Worm (Caenorhabditis elegans): ENCODE results near the gene rpl-34.

Gene rpl-34

DNA sequence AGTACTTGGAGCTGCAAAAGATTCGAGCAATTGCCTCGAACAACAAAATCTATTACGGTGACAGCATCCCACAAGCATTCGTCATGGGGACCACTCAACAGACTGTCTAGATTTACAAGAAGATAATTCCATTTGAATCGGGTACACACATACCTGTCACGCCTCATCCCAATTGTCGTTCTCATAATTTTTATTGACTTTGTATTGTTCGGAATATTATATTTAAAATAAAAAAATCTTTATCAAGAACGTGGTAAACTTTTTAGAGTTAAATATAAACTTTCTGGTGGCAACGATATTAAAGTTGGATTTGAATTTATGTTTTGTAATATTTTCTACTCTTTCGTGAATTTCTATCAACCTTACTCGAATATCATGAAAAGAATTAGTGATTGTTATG is 20.4 kb downstream of the rpl-34 start, which contains the start of gene C42C1.9 (continued):
- TF ChIP-seq cebp-1 (GFP tag; IDR thresholded peaks at IDR 0.05): no peak
- no peak for TF ChIP-seq cebp-1 (tag; optimal IDR thresholded peaks at IDR 0.05)
- no peak for TF ChIP-seq ztf-25 (GFP tag; IDR thresholded peaks at IDR 0.05)

DNA sequence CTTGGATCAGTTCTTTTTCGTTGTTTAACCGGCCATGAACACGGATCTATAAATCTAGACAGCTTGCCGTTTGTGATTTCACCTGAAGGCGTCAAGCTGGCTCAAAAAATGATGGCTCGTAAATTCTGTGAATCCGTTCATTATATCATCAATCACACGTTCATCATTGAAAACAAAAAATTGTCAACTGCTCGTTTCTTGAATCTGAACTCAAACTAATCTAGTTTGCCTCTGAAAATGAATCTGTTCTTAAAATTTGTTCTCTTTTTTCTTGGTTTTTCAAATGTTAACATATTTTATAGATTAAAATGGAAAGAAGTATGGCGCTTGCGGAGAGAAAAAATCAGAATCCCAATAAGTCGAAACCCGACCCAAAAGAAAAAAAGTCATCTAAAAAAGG is 21.9 kb downstream of the rpl-34 start, which contains the start of gene C42C1.8:
Gene C42C1.8 (plus strand): TSS at position 301 of the 400 bp plus-strand sequence.
- TF ChIP-seq hrde-1 (tag; optimal IDR thresholded peaks at IDR 0.05; ENCODE audit: borderline replicate concordance): no peak
- no peak for TF ChIP-seq F39B2.1 (GFP tag; IDR thresholded peaks at IDR 0.05)
- TF ChIP-seq F57C9.4 (tag; optimal IDR thresholded peaks at IDR 0.05): no peak
- no peak for TF ChIP-seq Y53G8AR.9 (GFP tag; conservative IDR thresholded peaks at IDR 0.05)
- TF ChIP-seq nfyb-1 (GFP tag; IDR thresholded peaks at IDR 0.05): no peak
- no peak for TF ChIP-seq die-1 (tag; optimal IDR thresholded peaks at IDR 0.05)
- TF ChIP-seq ztf-22 (GFP tag; optimal IDR thresholded peaks at IDR 0.05): no peak
- no peak for TF ChIP-seq somi-1 (GFP tag; optimal IDR thresholded peaks at IDR 0.05)
- TF ChIP-seq madf-3 (GFP tag; IDR thresholded peaks at IDR 0.05): no peak
- no peak for TF ChIP-seq K12H6.12 (tag; optimal IDR thresholded peaks at IDR 0.05)
- no peak for TF ChIP-seq lin-40 (tag; optimal IDR thresholded peaks at IDR 0.05)
- no peak for TF ChIP-seq aptf-2 (GFP tag; conservative IDR thresholded peaks at IDR 0.05)
- no peak for TF ChIP-seq ztf-26 (tag; optimal IDR thresholded peaks at IDR 0.05)
- TF ChIP-seq him-1 (tag; optimal IDR thresholded peaks at IDR 0.05): no peak
- TF ChIP-seq egl-44 (GFP tag; IDR thresholded peaks at IDR 0.05): no peak

DNA sequence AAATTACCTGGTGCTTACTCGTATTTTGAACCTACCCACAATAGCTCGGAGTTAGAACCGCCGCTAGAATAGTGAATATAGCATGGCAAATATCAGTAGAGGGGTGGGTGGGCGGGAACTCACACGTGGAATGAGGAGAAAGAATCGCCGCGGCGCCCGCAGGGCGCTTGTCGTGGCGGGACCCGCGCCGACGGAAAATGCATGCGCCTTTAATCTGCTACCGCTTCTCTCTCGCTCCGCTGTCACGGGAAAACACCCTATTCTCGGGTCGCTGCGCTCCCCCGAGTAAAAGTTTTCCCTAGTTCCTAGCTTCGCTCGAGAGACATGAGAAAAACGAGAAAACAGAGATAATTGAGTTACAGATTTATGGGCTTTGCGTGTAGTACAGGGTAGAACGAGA is 26.0 kb downstream of the rpl-34 start:
- TF ChIP-seq egrh-3 (GFP tag; IDR thresholded peaks at IDR 0.05): peak; percentile 66; the same call in 1 of the 2 replicates
- TF ChIP-seq cebp-2 (GFP tag; IDR thresholded peaks at IDR 0.05): peak; percentile 74; the same call in 1 of the 2 replicates

DNA sequence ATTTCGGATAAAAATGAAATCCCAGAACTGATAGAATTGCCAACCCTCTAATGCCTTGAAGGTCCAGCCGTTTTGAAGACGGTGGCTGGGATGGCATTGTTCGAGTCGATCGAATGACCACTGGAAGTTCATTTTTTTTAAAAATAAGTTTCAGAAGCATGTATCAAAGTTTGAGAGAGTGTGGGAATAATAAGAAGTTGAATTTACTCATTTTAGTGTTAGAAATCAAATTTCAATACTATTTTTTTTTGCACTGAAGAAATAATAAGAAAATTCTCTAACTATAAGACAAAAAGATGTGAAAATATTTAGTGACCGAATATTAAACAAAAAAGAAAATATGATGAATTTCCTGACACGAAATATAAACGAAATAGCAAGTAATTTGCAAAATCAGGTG is 32.4 kb downstream of the rpl-34 start, which contains the start of gene oac-59:
Gene oac-59 (minus strand): TSS at position 101 of the 400 bp plus-strand sequence.
- no peak for TF ChIP-seq unc-62 (GFP tag; optimal IDR thresholded peaks at IDR 0.05)
- TF ChIP-seq let-607 (tag; optimal IDR thresholded peaks at IDR 0.05): no peak
- no peak for TF ChIP-seq ceh-27 (GFP tag; optimal IDR thresholded peaks at IDR 0.05)
- TF ChIP-seq nfya-2 (GFP tag; IDR thresholded peaks at IDR 0.05): no peak
- TF ChIP-seq zim-3 (tag; optimal IDR thresholded peaks at IDR 0.05): no peak
- no peak for TF ChIP-seq aptf-2 (GFP tag; conservative IDR thresholded peaks at IDR 0.05)
- no peak for TF ChIP-seq C17E4.6 (GFP tag; IDR thresholded peaks at IDR 0.05)
- TF ChIP-seq unc-130 (GFP tag; optimal IDR thresholded peaks at IDR 0.05): no peak
- no peak for TF ChIP-seq snpc-4 (GFP tag; optimal IDR thresholded peaks at IDR 0.05)
- TF ChIP-seq snpc-4 (tag; optimal IDR thresholded peaks at IDR 0.05): no peak
- no peak for TF ChIP-seq ceh-91 (GFP tag; IDR thresholded peaks at IDR 0.05)
- TF ChIP-seq nfyb-1 (GFP tag; IDR thresholded peaks at IDR 0.05): no peak
- TF ChIP-seq Y67H2A.10 (GFP tag; conservative IDR thresholded peaks at IDR 0.05): no peak

ce11 chrIV:12302885-12303284 is 34.1 kb downstream of the rpl-34 start:
- TF ChIP-seq F57A8.1 (GFP tag; optimal IDR thresholded peaks at IDR 0.05) (no peak), nhr-27 (tag; optimal IDR thresholded peaks at IDR 0.05) (no peak), nhr-80 (tag; optimal IDR thresholded peaks at IDR 0.05) (peak; percentile 66), cebp-1 (GFP tag; IDR thresholded peaks at IDR 0.05) (no peak), cebp-1 (tag; optimal IDR thresholded peaks at IDR 0.05) (peak; percentile 59)

Measured in whole organism, young adult.